Fruit fly (Drosophila melanogaster): ENCODE measurements around the gene Cdk7.

- TF ChIP-seq svp (GFP tag) (no peak), vri (GFP tag; optimal IDR thresholded peaks at IDR 0.05) (no peak), dac (GFP tag; optimal IDR thresholded peaks at IDR 0.05) (no peak), salr (GFP tag; optimal IDR thresholded peaks at IDR 0.05) (no peak), topi (GFP tag; optimal IDR thresholded peaks at IDR 0.05) (no peak), CG6854 (GFP tag; optimal IDR thresholded peaks at IDR 0.05) (no peak), CG15336 (GFP tag; IDR thresholded peaks at IDR 0.05) (no peak), net (GFP tag; optimal IDR thresholded peaks at IDR 0.05) (no peak)
Measured at dm6 chrX:5338435-5338834, 29.7 kb upstream of the Cdk7 start.

Measured in whole organism, prepupa.